Worm (Caenorhabditis elegans) whole organism, midembryonic: Measurements from ENCODE around the gene gst-22.

Experiments used
- T22C8.4 ChIP-seq: fragments of 200-800 bp; sonication (Bioruptor generic); IDR thresholded peaks from 2 replicates; pipeline ENCODE4 v1.3.6; 2022; ENCODE audit warnings: missing genetic modification characterization, missing compliant biosample characterization
- cog-1 ChIP-seq: sonication (generic microtip); optimal IDR thresholded peaks from 2 replicates; lab custom pipeline; 2016; ENCODE audit warnings: missing genetic modification characterization, missing compliant biosample characterization
- flt-1 ChIP-seq: fragments of 200-800 bp; sonication (Bioruptor generic); IDR thresholded peaks from 2 replicates; pipeline ENCODE4 v1.3.6; 2022; ENCODE audit warnings: missing genetic modification characterization, missing compliant biosample characterization
- klf-2 ChIP-seq: fragments of 200-800 bp; sonication (Bioruptor generic); conservative IDR thresholded peaks from 2 replicates; pipeline ENCODE4 v1.3.6; 2022; ENCODE audit warnings: missing genetic modification reagents, missing genetic modification characterization, missing compliant biosample characterization
- med-1 ChIP-seq: sonication (generic microtip); optimal IDR thresholded peaks from 2 replicates; lab custom pipeline; 2017; ENCODE audit warnings: missing genetic modification characterization, mild to moderate bottlenecking, missing compliant biosample characterization, antibody characterized with exemption, missing genetic modification reagents; ENCODE audit not compliant: insufficient read depth
- ref-1 ChIP-seq: fragments of 200-800 bp; sonication (Bioruptor generic); conservative IDR thresholded peaks from 2 replicates; pipeline ENCODE4 v1.3.6; 2022; ENCODE audit warnings: missing genetic modification reagents, missing genetic modification characterization, missing compliant biosample characterization
- tab-1 ChIP-seq: fragments of 200-800 bp; sonication (Bioruptor generic); IDR thresholded peaks from 2 replicates; pipeline ENCODE4 v1.3.6; 2022; ENCODE audit warnings: missing genetic modification characterization, missing compliant biosample characterization
- ztf-23 ChIP-seq: fragments of 200-800 bp; sonication (Bioruptor generic); IDR thresholded peaks from 2 replicates; pipeline ENCODE4 v1.3.6; 2022; ENCODE audit warnings: missing genetic modification reagents, missing genetic modification characterization, missing compliant biosample characterization
- ztf-29 ChIP-seq: fragments of 200-800 bp; sonication (Bioruptor generic); IDR thresholded peaks from 2 replicates; pipeline ENCODE4 v1.3.6; 2022; ENCODE audit warnings: missing genetic modification reagents, missing genetic modification characterization, missing compliant biosample characterization

ce11 chrV:16182918-16183317 is 49.2 kb downstream of the gst-22 start, which contains the start of gene srh-277:
- TF ChIP-seq cog-1 (tag; lab: Kevin White, UChicago) (no peak), ztf-29 (no peak), flt-1 (no peak), ztf-23 (GFP tag; lab: Robert Waterston, UW) (no peak), med-1 (no peak), tab-1 (no peak), ref-1 (GFP tag; lab: Robert Waterston, UW) (no peak), T22C8.4 (no peak), klf-2 (no peak)
